Fruit fly (Drosophila melanogaster): ENCODE data around the gene Myo28B1.

dm6 chr2L:7716545-7716944, 50.7 kb downstream of the Myo28B1 start, which contains the start of gene CG33296:
- TF ChIP-seq Mnt (GFP tag; optimal IDR thresholded peaks at IDR 0.05) (no peak), toe (GFP tag; optimal IDR thresholded peaks at IDR 0.05) (no peak), bab1 (GFP tag; optimal IDR thresholded peaks at IDR 0.05) (no peak), pad (GFP tag; optimal IDR thresholded peaks at IDR 0.05) (no peak), CG7101 (tag; optimal IDR thresholded peaks at IDR 0.05) (no peak), Clk (GFP tag; optimal IDR thresholded peaks at IDR 0.05) (no peak), CG7045 (GFP tag; optimal IDR thresholded peaks at IDR 0.05) (no peak), CG11617 (GFP tag; optimal IDR thresholded peaks at IDR 0.05) (no peak)
